Worm (Caenorhabditis elegans) whole organism, L3 larva: ENCODE measurements around the gene F31E8.4.

Source experiments
- R02D3.7 ChIP-seq: fragments of 150-350 bp; optimal IDR thresholded peaks from 2 replicates; lab custom pipeline; 2014; ENCODE audit warnings: missing biosample characterization, missing genetic modification characterization
- ZK546.5 ChIP-seq: sonication (generic microtip); optimal IDR thresholded peaks from 2 replicates; lab custom pipeline; 2017; ENCODE audit warnings: missing biosample characterization, missing genetic modification characterization
- ama-1 ChIP-seq: fragments of 150-350 bp; optimal IDR thresholded peaks from 2 replicates; lab custom pipeline; 2018
- ceh-16 ChIP-seq: sonication (generic microtip); optimal IDR thresholded peaks from 2 replicates; lab custom pipeline; 2017; ENCODE audit warnings: missing biosample characterization, missing genetic modification characterization
- ceh-28 ChIP-seq: fragments of 150-350 bp; optimal IDR thresholded peaks from 2 replicates; lab custom pipeline; 2014; ENCODE audit warnings: missing biosample characterization, missing genetic modification reagents, missing genetic modification characterization
- ceh-82 ChIP-seq: fragments of 150-350 bp; optimal IDR thresholded peaks from 2 replicates; lab custom pipeline; 2014; ENCODE audit warnings: missing biosample characterization, missing genetic modification characterization
- ceh-9 ChIP-seq: sonication (generic microtip); optimal IDR thresholded peaks from 2 replicates; lab custom pipeline; 2018; ENCODE audit warnings: missing biosample characterization, missing genetic modification characterization
- daf-12 ChIP-seq: fragments of 150-350 bp; optimal IDR thresholded peaks from 2 replicates; lab custom pipeline; 2014; ENCODE audit warnings: missing biosample characterization, missing genetic modification reagents, missing genetic modification characterization
- egl-27 ChIP-seq: sonication (generic microtip); optimal IDR thresholded peaks from 4 replicates; lab custom pipeline; 2017; ENCODE audit warnings: missing biosample characterization, missing genetic modification reagents, missing genetic modification characterization
- egl-5 ChIP-seq: fragments of 150-350 bp; optimal IDR thresholded peaks from 2 replicates; lab custom pipeline; 2017; ENCODE audit warnings: missing biosample characterization, missing genetic modification reagents, missing genetic modification characterization, inconsistent platforms
- elt-1 ChIP-seq: fragments of 150-350 bp; optimal IDR thresholded peaks from 2 replicates; lab custom pipeline; 2014; ENCODE audit warnings: missing biosample characterization, missing genetic modification characterization
- elt-2 ChIP-seq: sonication (generic microtip); optimal IDR thresholded peaks from 2 replicates; lab custom pipeline; 2016; ENCODE audit warnings: missing genetic modification reagents, mild to moderate bottlenecking, missing genetic modification characterization, missing compliant biosample characterization
- elt-3 ChIP-seq, 3 experiments: fragments of 150-350 bp in 1 of 3; sonication (generic microtip) in 2 of 3; optimal IDR thresholded peaks; 2 replicates in 2 of 3; 4 replicates in 1 of 3; lab custom pipeline; 2014 to 2017; ENCODE audit warnings: missing biosample characterization in 3 of 3, missing genetic modification characterization in 3 of 3
- eor-1 ChIP-seq, 2 experiments: fragments of 150-350 bp; optimal IDR thresholded peaks; 2 replicates each; lab custom pipeline; 2014 to 2018; ENCODE audit warnings: missing biosample characterization in 2 of 2, missing genetic modification characterization in 2 of 2
- fkh-10 ChIP-seq: sonication (generic microtip); optimal IDR thresholded peaks from 2 replicates; lab custom pipeline; 2017; ENCODE audit warnings: missing biosample characterization, missing genetic modification reagents, missing genetic modification characterization
- fos-1 ChIP-seq: fragments of 150-350 bp; optimal IDR thresholded peaks from 2 replicates; lab custom pipeline; 2014; ENCODE audit warnings: missing biosample characterization, missing genetic modification characterization
- hmg-11 ChIP-seq: sonication (generic microtip); optimal IDR thresholded peaks from 2 replicates; lab custom pipeline; 2016; ENCODE audit warnings: missing genetic modification characterization, missing compliant biosample characterization
- lin-15B ChIP-seq: fragments of 150-350 bp; optimal IDR thresholded peaks from 2 replicates; lab custom pipeline; 2014; ENCODE audit warnings: missing biosample characterization, missing genetic modification characterization
- lin-39 ChIP-seq: fragments of 150-350 bp; optimal IDR thresholded peaks from 2 replicates; lab custom pipeline; 2018; ENCODE audit warnings: missing biosample characterization, missing genetic modification reagents, missing genetic modification characterization
- lsy-12 ChIP-seq: sonication (generic microtip); optimal IDR thresholded peaks from 2 replicates; lab custom pipeline; 2016; ENCODE audit warnings: mild to moderate bottlenecking, missing genetic modification characterization, missing compliant biosample characterization
- mdl-1 ChIP-seq: fragments of 150-350 bp; optimal IDR thresholded peaks from 2 replicates; lab custom pipeline; 2014; ENCODE audit warnings: missing biosample characterization, missing genetic modification characterization
- mml-1 ChIP-seq: fragments of 150-350 bp; sonication (generic microtip); optimal IDR thresholded peaks from 3 replicates; lab custom pipeline; 2014; ENCODE audit warnings: missing biosample characterization, missing genetic modification characterization
- nfya-1 ChIP-seq: sonication (generic microtip); optimal IDR thresholded peaks from 2 replicates; lab custom pipeline; 2017; ENCODE audit warnings: missing genetic modification characterization, mild to moderate bottlenecking, missing compliant biosample characterization, antibody characterized with exemption, moderate library complexity; ENCODE audit not compliant: insufficient read depth
- nhr-11 ChIP-seq: fragments of 150-350 bp; optimal IDR thresholded peaks from 2 replicates; lab custom pipeline; 2014; ENCODE audit warnings: missing biosample characterization, missing genetic modification characterization
- nhr-12 ChIP-seq: fragments of 150-350 bp; optimal IDR thresholded peaks from 2 replicates; lab custom pipeline; 2014; ENCODE audit warnings: missing biosample characterization, missing genetic modification characterization
- nhr-23 ChIP-seq: fragments of 150-350 bp; optimal IDR thresholded peaks from 2 replicates; lab custom pipeline; 2014; ENCODE audit warnings: missing biosample characterization, missing genetic modification reagents, missing genetic modification characterization
- nhr-237 ChIP-seq: fragments of 150-350 bp; optimal IDR thresholded peaks from 2 replicates; lab custom pipeline; 2014; ENCODE audit warnings: missing biosample characterization, missing genetic modification characterization
- nhr-25 ChIP-seq: sonication (generic microtip); optimal IDR thresholded peaks from 2 replicates; lab custom pipeline; 2017; ENCODE audit warnings: missing biosample characterization, missing genetic modification characterization
- nhr-43 ChIP-seq: sonication (generic microtip); optimal IDR thresholded peaks from 2 replicates; lab custom pipeline; 2016; ENCODE audit warnings: mild to moderate bottlenecking, missing genetic modification characterization, missing compliant biosample characterization; ENCODE audit not compliant: poor library complexity, severe bottlenecking
- nhr-67 ChIP-seq: fragments of 150-350 bp; optimal IDR thresholded peaks from 2 replicates; lab custom pipeline; 2014; ENCODE audit warnings: missing biosample characterization, missing genetic modification characterization
- nhr-77 ChIP-seq: fragments of 150-350 bp; optimal IDR thresholded peaks from 2 replicates; lab custom pipeline; 2014; ENCODE audit warnings: missing biosample characterization, missing genetic modification characterization
- pha-4 ChIP-seq: fragments of 150-350 bp; optimal IDR thresholded peaks from 2 replicates; lab custom pipeline; 2014; ENCODE audit warnings: missing biosample characterization, missing genetic modification reagents, missing genetic modification characterization
- sea-2 ChIP-seq: fragments of 150-350 bp; sonication (generic microtip); optimal IDR thresholded peaks from 4 replicates; lab custom pipeline; 2014; ENCODE audit warnings: missing biosample characterization, missing genetic modification reagents, missing genetic modification characterization
- skn-1 ChIP-seq: fragments of 150-350 bp; optimal IDR thresholded peaks from 2 replicates; lab custom pipeline; 2014; ENCODE audit warnings: missing biosample characterization, missing genetic modification characterization
- snpc-4 ChIP-seq: fragments of 150-350 bp; optimal IDR thresholded peaks from 2 replicates; lab custom pipeline; 2014; ENCODE audit warnings: missing biosample characterization, missing genetic modification characterization
- tbx-2 ChIP-seq: sonication (generic microtip); optimal IDR thresholded peaks from 2 replicates; lab custom pipeline; 2016; ENCODE audit warnings: mild to moderate bottlenecking, missing genetic modification characterization, missing compliant biosample characterization
- unc-39 ChIP-seq: sonication (generic microtip); optimal IDR thresholded peaks from 4 replicates; lab custom pipeline; 2017; ENCODE audit warnings: missing biosample characterization, missing genetic modification characterization
- unc-62 ChIP-seq: fragments of 150-350 bp; sonication (generic microtip); optimal IDR thresholded peaks from 4 replicates; lab custom pipeline; 2014; ENCODE audit warnings: missing biosample characterization, missing genetic modification reagents, missing genetic modification characterization
- zag-1 ChIP-seq: fragments of 150-350 bp; optimal IDR thresholded peaks from 2 replicates; lab custom pipeline; 2014; ENCODE audit warnings: missing biosample characterization, missing genetic modification characterization
- ztf-11 ChIP-seq: fragments of 150-350 bp; optimal IDR thresholded peaks from 2 replicates; lab custom pipeline; 2014; ENCODE audit warnings: missing biosample characterization, missing genetic modification characterization
- ztf-4 ChIP-seq: fragments of 150-350 bp; optimal IDR thresholded peaks from 2 replicates; lab custom pipeline; 2014; ENCODE audit warnings: missing biosample characterization, missing genetic modification characterization

Gene F31E8.4

DNA sequence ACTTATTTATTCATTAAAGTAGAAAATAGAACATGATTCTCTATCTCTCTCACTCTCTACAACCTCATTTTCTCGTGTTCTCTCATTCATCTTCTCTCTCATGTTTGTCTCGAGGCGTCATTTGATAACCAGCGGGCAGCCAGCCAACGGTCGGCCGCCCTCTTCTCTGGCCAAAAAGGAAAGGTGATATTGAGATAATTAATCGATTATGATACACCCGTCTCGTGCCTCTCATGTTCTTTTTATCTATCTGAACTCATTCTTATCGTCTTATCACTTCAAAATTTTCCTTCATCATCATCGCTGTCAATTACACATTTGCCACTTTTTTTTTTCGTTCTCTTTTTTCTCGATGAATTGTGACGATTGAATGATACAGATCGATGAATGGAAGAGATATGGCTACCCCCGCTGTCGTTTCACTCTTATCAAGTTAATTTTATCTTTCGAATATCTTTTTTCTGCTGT lies 42.7 kb upstream of the F31E8.4 start (continued):
- TF ChIP-seq tbx-2 (peak; percentile 83), nhr-77 (tag; lab: Kevin White, UChicago) (no peak), elt-2 (peak; percentile 100), nfya-1 (tag; lab: Kevin White, UChicago) (peak; percentile 85), mdl-1 (tag; lab: Kevin White, UChicago) (peak; percentile 56), ceh-28 (peak; percentile 90), hmg-11 (tag; lab: Kevin White, UChicago) (peak; percentile 37), elt-1 (tag; lab: Kevin White, UChicago) (peak; percentile 83), eor-1 (tag; optimal IDR thresholded peaks at IDR 0.05; lab: Kevin White, UChicago) (no peak)

DNA sequence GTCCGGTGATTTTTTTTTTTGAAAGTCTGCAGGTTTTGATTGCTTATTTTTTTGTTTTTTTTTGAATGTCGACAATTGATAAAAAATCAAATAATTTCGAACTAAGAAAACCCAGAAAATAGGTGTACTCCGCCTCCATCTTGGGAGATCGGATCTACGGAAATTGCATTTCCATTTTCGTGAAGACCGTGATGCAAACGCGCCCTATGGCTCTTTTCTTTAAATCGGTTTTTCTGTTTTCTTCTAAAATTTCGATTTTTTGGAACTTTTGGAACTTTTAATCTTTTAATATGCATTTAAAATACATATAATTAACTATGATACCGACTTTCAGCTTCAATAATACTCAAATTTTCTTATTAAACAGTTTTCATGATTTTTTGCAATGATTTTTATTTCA lies 42.1 kb upstream of the F31E8.4 start:
- no peak for TF ChIP-seq ztf-11 (tag; lab: Kevin White, UChicago)
- no peak for TF ChIP-seq nhr-237 (tag; lab: Kevin White, UChicago)
- TF ChIP-seq nhr-12 (tag; lab: Kevin White, UChicago): no peak
- no peak for TF ChIP-seq elt-3 (tag; optimal IDR thresholded peaks at IDR 0.05; lab: Kevin White, UChicago)
- TF ChIP-seq ztf-4 (tag; lab: Kevin White, UChicago): no peak
- no peak for TF ChIP-seq ceh-28
- no peak for TF ChIP-seq snpc-4 (tag; lab: Kevin White, UChicago)
- no peak for TF ChIP-seq mml-1 (tag; lab: Kevin White, UChicago)
- TF ChIP-seq nhr-43 (tag; lab: Kevin White, UChicago): no peak
- no peak for TF ChIP-seq lin-39 (tag; lab: Kevin White, UChicago)
- TF ChIP-seq pha-4 (tag; lab: Kevin White, UChicago): no peak
- TF ChIP-seq ZK546.5 (tag; lab: Kevin White, UChicago): no peak
- TF ChIP-seq egl-27: no peak
- TF ChIP-seq ceh-82 (tag; lab: Kevin White, UChicago): no peak
- no peak for TF ChIP-seq nhr-11 (tag; lab: Kevin White, UChicago)
- TF ChIP-seq fos-1 (tag; lab: Kevin White, UChicago): no peak
- TF ChIP-seq sea-2: no peak
- no peak for TF ChIP-seq R02D3.7 (tag; lab: Kevin White, UChicago)

DNA sequence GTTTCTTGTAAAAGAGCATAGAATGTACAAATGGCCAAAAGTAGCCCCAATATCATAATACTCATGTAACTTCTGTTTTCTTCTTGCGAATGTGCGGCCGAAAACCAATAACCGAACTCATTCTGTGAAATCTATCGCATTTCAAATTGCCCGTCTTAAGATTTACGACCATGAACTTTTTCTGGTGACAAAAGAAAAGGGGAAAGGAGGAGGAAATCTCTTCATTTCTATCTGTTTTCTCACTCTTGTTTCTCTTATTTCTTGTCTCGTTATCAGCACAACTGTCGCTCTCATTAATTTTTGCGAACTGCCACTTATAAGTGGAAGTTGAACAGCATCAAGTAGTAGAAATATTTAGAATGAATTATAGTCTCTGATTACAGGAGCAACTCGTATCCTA lies 41.1 kb upstream of the F31E8.4 start:
- TF ChIP-seq daf-12 (tag; lab: Kevin White, UChicago): no peak
- TF ChIP-seq elt-2: peak; percentile 28
- no peak for TF ChIP-seq nhr-77 (tag; lab: Kevin White, UChicago)
- TF ChIP-seq unc-39 (tag; lab: Kevin White, UChicago): no peak
- no peak for TF ChIP-seq ceh-9 (tag; lab: Kevin White, UChicago)
- TF ChIP-seq eor-1 (tag; optimal IDR thresholded peaks at IDR 0.05; lab: Kevin White, UChicago): no peak
- peak; percentile 89 for TF ChIP-seq egl-5
- no peak for TF ChIP-seq ama-1 (lab: Kevin White, UChicago)
- TF ChIP-seq fkh-10 (GFP tag; lab: Kevin White, UChicago): no peak
- TF ChIP-seq elt-3 (tag; optimal IDR thresholded peaks at IDR 0.05; lab: Kevin White, UChicago): no peak
- TF ChIP-seq egl-27: peak; percentile 59
- TF ChIP-seq nhr-11 (tag; lab: Kevin White, UChicago): no peak
- TF ChIP-seq fos-1 (tag; lab: Kevin White, UChicago): no peak
- no peak for TF ChIP-seq ceh-82 (tag; lab: Kevin White, UChicago)
- TF ChIP-seq nhr-67 (tag; lab: Kevin White, UChicago): no peak
- TF ChIP-seq ztf-4 (tag; lab: Kevin White, UChicago): no peak
- no peak for TF ChIP-seq ceh-28
- TF ChIP-seq unc-62: no peak
- no peak for TF ChIP-seq nhr-237 (tag; lab: Kevin White, UChicago)

DNA sequence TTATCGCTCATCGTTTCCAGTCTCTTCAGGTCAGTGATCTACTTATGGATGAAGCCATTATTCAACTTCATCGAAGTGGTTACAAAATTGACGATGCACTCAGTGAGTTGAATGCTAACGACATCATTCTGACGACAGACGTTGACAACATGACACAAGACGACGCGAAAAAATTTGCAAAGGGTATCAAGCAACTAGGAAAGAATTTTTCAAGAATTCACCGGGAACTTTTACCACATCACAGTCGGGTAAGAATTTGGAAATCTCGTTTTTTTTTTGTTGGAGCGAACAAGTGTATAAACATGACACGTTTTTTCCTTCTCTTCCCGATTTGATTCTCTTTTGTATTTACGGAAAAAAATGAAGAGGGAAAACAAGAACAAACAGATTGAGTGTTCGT lies 40.7 kb upstream of the F31E8.4 start:
- TF ChIP-seq lsy-12 (tag; lab: Kevin White, UChicago): no peak
- TF ChIP-seq pha-4 (tag; lab: Kevin White, UChicago): peak; percentile 85

DNA sequence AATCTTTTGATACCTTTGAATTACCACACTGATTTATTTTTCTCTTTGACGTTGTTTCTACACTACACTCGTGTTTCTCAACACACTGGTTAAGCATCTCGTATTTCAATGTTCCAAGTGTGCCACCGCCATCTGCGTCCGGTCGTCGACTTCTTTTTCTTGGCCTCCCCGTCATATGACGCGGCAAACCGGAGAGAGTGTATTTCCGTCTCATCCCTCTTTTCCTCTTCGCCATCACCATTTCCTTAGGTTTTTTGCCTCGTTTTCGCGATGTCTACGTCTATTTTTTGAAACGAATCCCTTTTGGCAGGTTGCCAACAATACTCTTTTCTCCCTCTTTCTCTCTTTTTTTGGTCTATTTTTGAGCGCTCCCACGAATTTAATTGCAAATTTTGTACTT lies 39.0 kb upstream of the F31E8.4 start:
- TF ChIP-seq tbx-2 (peak; percentile 26), ceh-28 (no peak), lsy-12 (tag; lab: Kevin White, UChicago) (no peak), ceh-82 (tag; lab: Kevin White, UChicago) (no peak), ceh-16 (tag; lab: Kevin White, UChicago) (no peak), elt-2 (peak; percentile 39), nhr-11 (tag; lab: Kevin White, UChicago) (no peak), ama-1 (lab: Kevin White, UChicago) (no peak), nhr-23 (tag; lab: Kevin White, UChicago) (no peak), zag-1 (tag; lab: Kevin White, UChicago) (no peak), sea-2 (no peak), ceh-9 (tag; lab: Kevin White, UChicago) (no peak), nhr-77 (tag; lab: Kevin White, UChicago) (no peak), pha-4 (tag; lab: Kevin White, UChicago) (no peak), unc-39 (tag; lab: Kevin White, UChicago) (no peak), daf-12 (tag; lab: Kevin White, UChicago) (no peak), nhr-67 (tag; lab: Kevin White, UChicago) (no peak), eor-1 (tag; optimal IDR thresholded peaks at IDR 0.05; lab: Kevin White, UChicago) (no peak), ztf-4 (tag; lab: Kevin White, UChicago) (no peak), lin-15B (tag; lab: Kevin White, UChicago) (no peak), nhr-25 (no peak), unc-62 (peak; percentile 40), R02D3.7 (tag; lab: Kevin White, UChicago) (no peak), lin-39 (tag; lab: Kevin White, UChicago) (peak; percentile 75), skn-1 (no peak), ZK546.5 (tag; lab: Kevin White, UChicago) (no peak), fkh-10 (GFP tag; lab: Kevin White, UChicago) (no peak), nfya-1 (tag; lab: Kevin White, UChicago) (peak; percentile 64)
